Worm (Caenorhabditis elegans): ENCODE measurements around the gene C05C8.1.

Gene C05C8.1

ce11 chrV:7196498-7196966 is 43.0 kb upstream of the C05C8.1 start, which contains the start of gene F09G2.2 (continued):
- TF ChIP-seq nhr-12 (tag; optimal IDR thresholded peaks at IDR 0.05) (no peak), sem-2 (GFP tag; optimal IDR thresholded peaks at IDR 0.05) (no peak)

ce11 chrV:7197036-7197435 is 42.5 kb upstream of the C05C8.1 start:
- TF ChIP-seq hlh-1 (tag; optimal IDR thresholded peaks at IDR 0.05) (no peak), elt-3 (tag; optimal IDR thresholded peaks at IDR 0.05) (no peak), mab-5 (tag; optimal IDR thresholded peaks at IDR 0.05) (no peak), ces-1 (GFP tag; optimal IDR thresholded peaks at IDR 0.05) (no peak), ham-2 (GFP tag; optimal IDR thresholded peaks at IDR 0.05) (no peak), unc-62 (GFP tag; optimal IDR thresholded peaks at IDR 0.05) (no peak), snpc-4 (tag; optimal IDR thresholded peaks at IDR 0.05) (no peak), lin-32 (GFP tag; optimal IDR thresholded peaks at IDR 0.05) (no peak), lin-13 (tag; optimal IDR thresholded peaks at IDR 0.05) (no peak), drap-1 (GFP tag; optimal IDR thresholded peaks at IDR 0.05) (no peak), zip-8 (tag; optimal IDR thresholded peaks at IDR 0.05) (no peak)

- TF ChIP-seq nhr-76 (tag; optimal IDR thresholded peaks at IDR 0.05), result no peak
- TF ChIP-seq sptf-1 (tag; optimal IDR thresholded peaks at IDR 0.05), result no peak
- TF ChIP-seq lin-13 (tag; optimal IDR thresholded peaks at IDR 0.05), result no peak
- TF ChIP-seq ces-1 (GFP tag; optimal IDR thresholded peaks at IDR 0.05), result no peak
These were observed 41.2 kb upstream of the C05C8.1 start for ce11 chrV:7198403-7198802.

- no peak for TF ChIP-seq sem-2 (GFP tag; optimal IDR thresholded peaks at IDR 0.05)
- TF ChIP-seq snpc-4 (tag; optimal IDR thresholded peaks at IDR 0.05), result no peak
- TF ChIP-seq ham-2 (GFP tag; optimal IDR thresholded peaks at IDR 0.05), result no peak
- no peak for TF ChIP-seq M03D4.4 (tag; optimal IDR thresholded peaks at IDR 0.05)
- no peak for TF ChIP-seq sptf-1 (tag; optimal IDR thresholded peaks at IDR 0.05)
These were observed 40.5 kb upstream of the C05C8.1 start for ce11 chrV:7199077-7199476.

ce11 chrV:7199932-7200331 is 39.6 kb upstream of the C05C8.1 start, which contains the start of gene F09G2.1:
Gene F09G2.1, plus strand, starts transcription at chrV:7200232.
- no peak for TF ChIP-seq sem-2 (GFP tag; optimal IDR thresholded peaks at IDR 0.05)
- no peak for TF ChIP-seq nhr-2 (tag; optimal IDR thresholded peaks at IDR 0.05)
- no peak for TF ChIP-seq ceh-83 (GFP tag; optimal IDR thresholded peaks at IDR 0.05)
- TF ChIP-seq M03D4.4 (tag; optimal IDR thresholded peaks at IDR 0.05), result no peak
- TF ChIP-seq cnd-1 (tag; optimal IDR thresholded peaks at IDR 0.05), result no peak
- no peak for TF ChIP-seq ham-2 (GFP tag; optimal IDR thresholded peaks at IDR 0.05)
- no peak for TF ChIP-seq mls-2 (tag; optimal IDR thresholded peaks at IDR 0.05)
- no peak for TF ChIP-seq pha-4 (tag; optimal IDR thresholded peaks at IDR 0.05)
- no peak for TF ChIP-seq zip-8 (tag; optimal IDR thresholded peaks at IDR 0.05)

ce11 chrV:7201353-7201752 is 38.2 kb upstream of the C05C8.1 start:
- no peak for TF ChIP-seq ztf-11 (tag; optimal IDR thresholded peaks at IDR 0.05)
- TF ChIP-seq elt-1 (tag; optimal IDR thresholded peaks at IDR 0.05; ENCODE audit: borderline replicate concordance, insufficient read depth), result no peak
- TF ChIP-seq M03D4.4 (tag; optimal IDR thresholded peaks at IDR 0.05), result no peak
- no peak for TF ChIP-seq hlh-1 (tag; optimal IDR thresholded peaks at IDR 0.05)
- no peak for TF ChIP-seq nhr-76 (tag; optimal IDR thresholded peaks at IDR 0.05)
- no peak for TF ChIP-seq ces-1 (GFP tag; optimal IDR thresholded peaks at IDR 0.05)
- no peak for TF ChIP-seq ham-2 (GFP tag; optimal IDR thresholded peaks at IDR 0.05)
- no peak for TF ChIP-seq drap-1 (GFP tag; optimal IDR thresholded peaks at IDR 0.05)
- no peak for TF ChIP-seq sptf-1 (tag; optimal IDR thresholded peaks at IDR 0.05)
- no peak for TF ChIP-seq lin-13 (tag; optimal IDR thresholded peaks at IDR 0.05)
- no peak for TF ChIP-seq pha-4 (tag; optimal IDR thresholded peaks at IDR 0.05)

- no peak for TF ChIP-seq elt-1 (tag; optimal IDR thresholded peaks at IDR 0.05; ENCODE audit: borderline replicate concordance, insufficient read depth)
- TF ChIP-seq zip-8 (tag; optimal IDR thresholded peaks at IDR 0.05), result no peak
- TF ChIP-seq ceh-83 (GFP tag; optimal IDR thresholded peaks at IDR 0.05), result no peak
- no peak for TF ChIP-seq unc-120 (tag; optimal IDR thresholded peaks at IDR 0.05; ENCODE audit: poor library complexity, severe bottlenecking)
- TF ChIP-seq hlh-1 (tag; optimal IDR thresholded peaks at IDR 0.05), result no peak
- TF ChIP-seq ceh-43 (GFP tag; optimal IDR thresholded peaks at IDR 0.05), result no peak
- no peak for TF ChIP-seq mep-1 (tag; optimal IDR thresholded peaks at IDR 0.05)
- no peak for TF ChIP-seq drap-1 (GFP tag; optimal IDR thresholded peaks at IDR 0.05)
These were observed 30.6 kb upstream of the C05C8.1 start for ce11 chrV:7209001-7209400.

All from whole organism, mixed stage, embryonic.